Worm (Caenorhabditis elegans): ENCODE results near the gene ttr-39.

ce11 chrIV:10046005-10046404 lies 43.7 kb downstream of the ttr-39 start:
- TF ChIP-seq ets-4 (tag; optimal IDR thresholded peaks at IDR 0.05) (no peak), sox-4 (tag; optimal IDR thresholded peaks at IDR 0.05) (no peak), pqm-1 (tag; optimal IDR thresholded peaks at IDR 0.05) (no peak), ttx-3 (tag; optimal IDR thresholded peaks at IDR 0.05) (no peak), unc-55 (GFP tag; optimal IDR thresholded peaks at IDR 0.05) (no peak)
